Worm (Caenorhabditis elegans) whole organism, young adult: ENCODE results near the gene otpl-1.

ENCODE experiments used
- efl-1 ChIP-seq: fragments of 150-350 bp; optimal IDR thresholded peaks from 2 replicates; lab custom pipeline; 2014; ENCODE audit warnings: missing biosample characterization, missing genetic modification reagents, missing genetic modification characterization
- lsl-1 ChIP-seq: fragments of 200-800 bp; sonication (Bioruptor generic); optimal IDR thresholded peaks from 2 replicates; lab custom pipeline; 2018; ENCODE audit warnings: mild to moderate bottlenecking, missing genetic modification characterization, moderate library complexity, missing compliant biosample characterization
- madf-8 ChIP-seq: fragments of 200-800 bp; sonication (Bioruptor generic); conservative IDR thresholded peaks from 2 replicates; pipeline ENCODE4 v1.3.6; 2022; ENCODE audit warnings: missing genetic modification reagents, missing genetic modification characterization, missing compliant biosample characterization
- mcd-1 ChIP-seq: fragments of 200-800 bp; sonication (Bioruptor generic); IDR thresholded peaks from 2 replicates; pipeline ENCODE4 v1.3.6; 2022; ENCODE audit warnings: missing genetic modification reagents, missing genetic modification characterization, missing compliant biosample characterization
- nfya-1 ChIP-seq: sonication (generic microtip); optimal IDR thresholded peaks from 2 replicates; lab custom pipeline; 2017; ENCODE audit warnings: antibody characterized with exemption, missing compliant biosample characterization, missing genetic modification characterization, borderline replicate concordance; ENCODE audit not compliant: insufficient read depth
- pha-4 ChIP-seq: fragments of 150-350 bp; sonication (generic microtip); optimal IDR thresholded peaks from 2 replicates; lab custom pipeline; 2014; ENCODE audit warnings: missing biosample characterization, missing genetic modification reagents, missing genetic modification characterization
- snpc-4 ChIP-seq, 5 experiments: fragments of 150-350 bp in 1 of 5; sonication (generic microtip) in 4 of 5; optimal IDR thresholded peaks; 2 replicates each; lab custom pipeline; 2014 to 2018; ENCODE audit warnings: missing genetic modification characterization in 5 of 5, missing biosample characterization in 3 of 5, antibody characterized with exemption in 2 of 5, mild to moderate bottlenecking in 2 of 5, missing compliant biosample characterization in 2 of 5, missing genotype in 2 of 5, moderate library complexity in 2 of 5, missing genetic modification reagents in 1 of 5

DNA sequence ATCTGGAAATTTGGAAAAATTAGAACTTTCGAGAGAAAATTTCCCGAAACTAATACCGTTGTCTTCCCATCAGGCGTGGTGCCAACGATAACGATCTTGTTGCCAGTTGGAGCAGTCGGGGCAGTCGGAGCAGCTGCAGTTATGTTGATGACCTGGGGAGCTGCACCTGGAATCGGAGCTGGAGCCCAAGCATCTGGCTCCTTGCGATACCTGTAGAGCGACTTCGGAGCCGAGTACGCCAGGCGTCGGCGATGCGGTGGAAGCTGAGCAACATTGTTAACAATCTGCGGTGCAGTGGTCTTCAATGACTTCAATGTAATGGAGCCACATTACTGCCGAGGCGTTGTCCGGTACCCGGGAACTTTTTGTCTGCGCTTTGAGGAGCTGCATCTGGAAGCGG, 33.1 kb downstream of the otpl-1 start:
- TF ChIP-seq pha-4 (tag; lab: Kevin White, UChicago) (no peak), mcd-1 (GFP tag; lab: Robert Waterston, UW) (no peak), madf-8 (GFP tag; lab: Robert Waterston, UW) (no peak), efl-1 (GFP tag; lab: Kevin White, UChicago) (no peak), snpc-4 (GFP tag; optimal IDR thresholded peaks at IDR 0.05; lab: Kevin White, UChicago) (no peak), snpc-4 (tag; optimal IDR thresholded peaks at IDR 0.05; lab: Kevin White, UChicago) (no peak), lsl-1 (no peak), nfya-1 (tag; lab: Kevin White, UChicago) (no peak)
